Worm (Caenorhabditis elegans) whole organism, L1 larva: ENCODE measurements around the gene vhp-1.
A peak's percentile ranks its signal among the peaks of the same experiment; 100 is the strongest.

Source experiments
- C16A3.4 ChIP-seq: fragments of 150-350 bp; optimal IDR thresholded peaks from 2 replicates; lab custom pipeline; 2014; ENCODE audit warnings: missing biosample characterization, missing genetic modification characterization
- F16B12.6 ChIP-seq: fragments of 150-350 bp; optimal IDR thresholded peaks from 2 replicates; lab custom pipeline; 2014; ENCODE audit warnings: missing biosample characterization, missing genetic modification characterization
- Y116A8C.19 ChIP-seq: sonication (generic microtip); optimal IDR thresholded peaks from 2 replicates; lab custom pipeline; 2016; ENCODE audit warnings: missing compliant biosample characterization, missing genetic modification characterization, borderline replicate concordance
- aly-2 ChIP-seq: fragments of 150-350 bp; optimal IDR thresholded peaks from 2 replicates; lab custom pipeline; 2014; ENCODE audit warnings: missing biosample characterization, missing genetic modification characterization
- ama-1 ChIP-seq: fragments of 150-350 bp; optimal IDR thresholded peaks from 2 replicates; lab custom pipeline; 2014
- ceh-8 ChIP-seq: fragments of 200-800 bp; sonication (Bioruptor generic); optimal IDR thresholded peaks from 2 replicates; lab custom pipeline; 2018; ENCODE audit warnings: mild to moderate bottlenecking, missing genetic modification characterization, moderate library complexity, missing compliant biosample characterization
- ceh-88 ChIP-seq: fragments of 200-800 bp; sonication (Bioruptor generic); IDR thresholded peaks from 2 replicates; pipeline ENCODE4 v1.3.6; 2022; ENCODE audit warnings: missing genetic modification characterization, missing compliant biosample characterization
- ceh-90 ChIP-seq: sonication (generic microtip); optimal IDR thresholded peaks from 2 replicates; lab custom pipeline; 2016; ENCODE audit warnings: missing genetic modification characterization, missing compliant biosample characterization
- dpl-1 ChIP-seq, 3 experiments: fragments of 150-350 bp in 2 of 3; sonication (generic microtip) in 1 of 3; optimal IDR thresholded peaks; 2 replicates each; lab custom pipeline; 2014 to 2017; ENCODE audit warnings: missing biosample characterization in 3 of 3, missing genetic modification characterization in 3 of 3, missing genetic modification reagents in 3 of 3
- dsc-1 ChIP-seq: sonication (generic microtip); optimal IDR thresholded peaks from 2 replicates; lab custom pipeline; 2016; ENCODE audit warnings: mild to moderate bottlenecking, missing genetic modification characterization, missing compliant biosample characterization
- efl-1 ChIP-seq, 4 experiments: fragments of 150-350 bp; optimal IDR thresholded peaks in 3 of 4; peaks in 1 of 4; 1 replicate in 1 of 4; 2 replicates in 3 of 4; lab custom pipeline; 2014; ENCODE audit warnings: missing biosample characterization in 2 of 4, missing genetic modification characterization in 2 of 4, missing genetic modification reagents in 2 of 4
- egl-13 ChIP-seq: sonication (generic microtip); optimal IDR thresholded peaks from 2 replicates; lab custom pipeline; 2016; ENCODE audit warnings: missing genotype, missing genetic modification reagents, missing genetic modification characterization, missing compliant biosample characterization
- elt-2 ChIP-seq: sonication (generic microtip); optimal IDR thresholded peaks from 2 replicates; lab custom pipeline; 2016; ENCODE audit warnings: missing genetic modification characterization, mild to moderate bottlenecking, inconsistent platforms, missing compliant biosample characterization, missing genetic modification reagents
- elt-3 ChIP-seq, 6 experiments: fragments of 150-350 bp in 1 of 6; sonication (generic microtip); optimal IDR thresholded peaks; 2 replicates each; lab custom pipeline; 2017 to 2018; ENCODE audit warnings: missing biosample characterization in 6 of 6, missing genetic modification characterization in 6 of 6, inconsistent platforms in 1 of 6
- ets-5 ChIP-seq: fragments of 200-800 bp; sonication (Bioruptor generic); IDR thresholded peaks from 2 replicates; pipeline ENCODE4 v1.3.6; 2022; ENCODE audit warnings: missing genetic modification characterization, missing compliant biosample characterization
- fkh-10 ChIP-seq: sonication (generic microtip); optimal IDR thresholded peaks from 2 replicates; lab custom pipeline; 2017; ENCODE audit warnings: missing biosample characterization, missing genetic modification reagents, missing genetic modification characterization
- fkh-4 ChIP-seq: sonication (generic microtip); optimal IDR thresholded peaks from 2 replicates; lab custom pipeline; 2016; ENCODE audit warnings: missing compliant biosample characterization, missing genetic modification characterization, borderline replicate concordance
- fkh-8 ChIP-seq: sonication (generic microtip); optimal IDR thresholded peaks from 2 replicates; lab custom pipeline; 2016; ENCODE audit warnings: mild to moderate bottlenecking, missing genetic modification characterization, missing compliant biosample characterization
- hpl-2 ChIP-seq: fragments of 150-350 bp; optimal IDR thresholded peaks from 2 replicates; lab custom pipeline; 2014; ENCODE audit warnings: missing biosample characterization, missing genetic modification reagents, missing genetic modification characterization
- irx-1 ChIP-seq: sonication (generic microtip); optimal IDR thresholded peaks from 2 replicates; lab custom pipeline; 2016; ENCODE audit warnings: missing genetic modification characterization, missing compliant biosample characterization
- jun-1 ChIP-seq: fragments of 150-350 bp; optimal IDR thresholded peaks from 2 replicates; lab custom pipeline; 2014; ENCODE audit warnings: missing biosample characterization, missing genetic modification reagents, missing genetic modification characterization
- lin-13 ChIP-seq: fragments of 150-350 bp; optimal IDR thresholded peaks from 2 replicates; lab custom pipeline; 2014; ENCODE audit warnings: missing biosample characterization, missing genetic modification reagents, missing genetic modification characterization
- lin-15B ChIP-seq: fragments of 150-350 bp; sonication (generic microtip); optimal IDR thresholded peaks from 3 replicates; lab custom pipeline; 2014; ENCODE audit warnings: missing biosample characterization, missing genetic modification characterization
- lin-35 ChIP-seq, 2 experiments: fragments of 150-350 bp; optimal IDR thresholded peaks; 2 replicates each; lab custom pipeline; 2014; ENCODE audit warnings: missing biosample characterization in 2 of 2, missing genetic modification characterization in 2 of 2, missing genetic modification reagents in 2 of 2
- lin-39 ChIP-seq: fragments of 150-350 bp; optimal IDR thresholded peaks from 2 replicates; lab custom pipeline; 2014; ENCODE audit warnings: missing biosample characterization, missing genetic modification reagents, missing genetic modification characterization
- lir-3 ChIP-seq: sonication (generic microtip); optimal IDR thresholded peaks from 2 replicates; lab custom pipeline; 2016; ENCODE audit warnings: mild to moderate bottlenecking, missing genetic modification characterization, moderate library complexity, missing compliant biosample characterization; ENCODE audit not compliant: poor library complexity
- lsy-2 ChIP-seq, 2 experiments: fragments of 150-350 bp; optimal IDR thresholded peaks; 2 replicates each; lab custom pipeline; 2014; ENCODE audit warnings: missing biosample characterization in 2 of 2, missing genetic modification characterization in 2 of 2
- mab-9 ChIP-seq: fragments of 200-800 bp; sonication (Bioruptor generic); IDR thresholded peaks from 2 replicates; pipeline ENCODE4 v1.3.6; 2022; ENCODE audit warnings: missing genetic modification reagents, missing genetic modification characterization, missing compliant biosample characterization
- nhr-11 ChIP-seq: fragments of 150-350 bp; optimal IDR thresholded peaks from 2 replicates; lab custom pipeline; 2014; ENCODE audit warnings: missing biosample characterization, missing genetic modification characterization
- nhr-19 ChIP-seq: fragments of 200-800 bp; sonication (Bioruptor generic); conservative IDR thresholded peaks from 2 replicates; pipeline ENCODE4 v1.3.6; 2022; ENCODE audit warnings: missing genetic modification characterization, missing compliant biosample characterization
- nhr-28 ChIP-seq: fragments of 150-350 bp; optimal IDR thresholded peaks from 2 replicates; lab custom pipeline; 2014; ENCODE audit warnings: missing biosample characterization, missing genetic modification characterization
- nhr-47 ChIP-seq: sonication (generic microtip); optimal IDR thresholded peaks from 2 replicates; lab custom pipeline; 2016; ENCODE audit warnings: mild to moderate bottlenecking, missing genetic modification characterization, moderate library complexity, missing compliant biosample characterization
- nhr-71 ChIP-seq: sonication (generic microtip); optimal IDR thresholded peaks from 2 replicates; lab custom pipeline; 2016; ENCODE audit warnings: mild to moderate bottlenecking, missing genetic modification characterization, moderate library complexity, missing compliant biosample characterization
- nhr-76 ChIP-seq: sonication (generic microtip); optimal IDR thresholded peaks from 2 replicates; lab custom pipeline; 2017; ENCODE audit warnings: missing biosample characterization, missing genetic modification characterization
- nhr-77 ChIP-seq: fragments of 150-350 bp; optimal IDR thresholded peaks from 2 replicates; lab custom pipeline; 2014; ENCODE audit warnings: missing biosample characterization, missing genetic modification characterization
- nhr-84 ChIP-seq: sonication (generic microtip); optimal IDR thresholded peaks from 2 replicates; lab custom pipeline; 2017; ENCODE audit warnings: missing biosample characterization, missing genetic modification characterization
- nhr-85 ChIP-seq: sonication (generic microtip); peaks from one replicate; lab custom pipeline; 2016; ENCODE audit warnings: missing genetic modification characterization, inconsistent platforms, missing compliant biosample characterization
- skn-1 ChIP-seq: fragments of 150-350 bp; optimal IDR thresholded peaks from 2 replicates; lab custom pipeline; 2014; ENCODE audit warnings: missing biosample characterization, missing genetic modification characterization
- snpc-4 ChIP-seq: fragments of 150-350 bp; optimal IDR thresholded peaks from 2 replicates; lab custom pipeline; 2014; ENCODE audit warnings: missing biosample characterization, missing genetic modification characterization
- snu-23 ChIP-seq: sonication (generic microtip); optimal IDR thresholded peaks from 2 replicates; lab custom pipeline; 2016; ENCODE audit warnings: missing genetic modification characterization, missing compliant biosample characterization
- sox-4 ChIP-seq: sonication (generic microtip); optimal IDR thresholded peaks from 2 replicates; lab custom pipeline; 2016; ENCODE audit warnings: missing genetic modification characterization, missing compliant biosample characterization
- sup-37 ChIP-seq: fragments of 200-800 bp; sonication (Bioruptor generic); optimal IDR thresholded peaks from 2 replicates; lab custom pipeline; 2018; ENCODE audit warnings: mild to moderate bottlenecking, missing genetic modification characterization, missing compliant biosample characterization
- tbx-2 ChIP-seq: sonication (generic microtip); optimal IDR thresholded peaks from 2 replicates; lab custom pipeline; 2016; ENCODE audit warnings: missing genetic modification characterization, missing compliant biosample characterization
- tlp-1 ChIP-seq: fragments of 150-350 bp; optimal IDR thresholded peaks from 2 replicates; lab custom pipeline; 2014; ENCODE audit warnings: missing biosample characterization, missing genetic modification characterization
- unc-130 ChIP-seq: fragments of 150-350 bp; optimal IDR thresholded peaks from 2 replicates; lab custom pipeline; 2017; ENCODE audit warnings: missing biosample characterization, missing genetic modification characterization, inconsistent platforms
- unc-30 ChIP-seq: sonication (generic microtip); optimal IDR thresholded peaks from 2 replicates; lab custom pipeline; 2017; ENCODE audit warnings: missing biosample characterization, missing genetic modification characterization
- vab-15 ChIP-seq: sonication (generic microtip); optimal IDR thresholded peaks from 2 replicates; lab custom pipeline; 2017; ENCODE audit warnings: missing genotype, mild to moderate bottlenecking, missing genetic modification characterization, missing compliant biosample characterization
- xbp-1 ChIP-seq: sonication (generic microtip); optimal IDR thresholded peaks from 2 replicates; lab custom pipeline; 2016; ENCODE audit warnings: missing genetic modification characterization, missing compliant biosample characterization
- zag-1 ChIP-seq: fragments of 150-350 bp; optimal IDR thresholded peaks from 2 replicates; lab custom pipeline; 2014; ENCODE audit warnings: missing biosample characterization, missing genetic modification characterization
- zip-4 ChIP-seq: fragments of 200-800 bp; sonication (Bioruptor generic); optimal IDR thresholded peaks from 2 replicates; lab custom pipeline; 2018; ENCODE audit warnings: mild to moderate bottlenecking, missing genetic modification characterization, moderate library complexity, missing compliant biosample characterization
- ztf-11 ChIP-seq, 2 experiments: sonication (generic microtip); optimal IDR thresholded peaks; 2 replicates each; lab custom pipeline; 2016 to 2017; ENCODE audit warnings: missing genetic modification characterization in 2 of 2, missing biosample characterization in 1 of 2, missing compliant biosample characterization in 1 of 2
- ztf-4 ChIP-seq: fragments of 150-350 bp; optimal IDR thresholded peaks from 2 replicates; lab custom pipeline; 2014; ENCODE audit warnings: missing biosample characterization, missing genetic modification characterization

Gene vhp-1

DNA sequence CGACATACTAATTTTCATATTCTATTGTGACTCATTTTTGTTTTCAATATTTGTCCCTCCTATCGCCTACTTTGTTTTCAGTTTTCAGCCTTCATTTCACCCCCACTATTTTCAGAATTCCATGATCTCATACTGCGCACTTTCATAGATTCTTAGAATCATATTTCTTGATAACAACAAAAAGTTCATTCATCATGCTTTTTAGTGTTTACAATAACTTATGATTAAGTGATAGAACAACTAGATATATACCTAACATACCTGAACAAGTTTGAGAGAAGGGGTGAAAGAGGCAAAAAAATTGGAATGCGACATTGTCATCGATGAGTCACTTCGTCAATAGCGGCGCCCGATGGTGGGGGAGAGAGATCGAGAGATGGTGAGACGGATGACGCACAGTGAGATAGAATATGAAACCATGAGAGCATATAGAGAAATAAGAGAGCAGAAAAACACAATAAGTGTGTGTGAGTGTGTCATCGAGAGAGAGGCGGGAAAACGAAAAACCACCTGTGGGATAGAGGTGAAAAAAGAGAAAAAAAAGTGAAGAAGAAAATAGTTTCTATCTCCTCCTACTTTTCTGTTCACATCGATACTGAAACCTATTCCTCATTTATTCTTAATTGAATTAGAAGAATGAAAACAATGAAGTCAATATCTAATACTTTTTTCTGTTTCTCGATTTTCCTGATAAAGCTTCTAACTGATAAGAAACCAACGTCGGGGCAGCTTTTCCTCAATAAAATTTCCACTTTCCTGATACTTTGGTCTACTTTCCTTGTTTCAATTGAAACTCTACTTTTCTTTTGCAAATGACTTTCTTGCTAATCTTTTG lies 13.8 kb downstream of the vhp-1 start (continued):
- TF ChIP-seq aly-2 (tag; lab: Kevin White, UChicago) (no peak), xbp-1 (peak; percentile 56), zag-1 (tag; lab: Kevin White, UChicago) (peak; percentile 9), F16B12.6 (tag; lab: Kevin White, UChicago) (no peak), lin-15B (tag; lab: Kevin White, UChicago) (no peak), jun-1 (tag; lab: Kevin White, UChicago) (peak; percentile 98), nhr-76 (no peak), zip-4 (GFP tag; lab: Kevin White, UChicago) (no peak), nhr-11 (tag; lab: Kevin White, UChicago) (peak; percentile 21), elt-2 (tag; lab: Kevin White, UChicago) (peak; percentile 72), irx-1 (tag; lab: Kevin White, UChicago) (peak; percentile 58), tlp-1 (tag; lab: Kevin White, UChicago) (no peak), elt-3 (tag; optimal IDR thresholded peaks at IDR 0.05; lab: Kevin White, UChicago) (peak in 2 of 6 experiments; percentile 12 to 55), egl-13 (tag; lab: Kevin White, UChicago) (peak; percentile 11), fkh-10 (GFP tag; lab: Kevin White, UChicago) (no peak), nhr-47 (tag; lab: Kevin White, UChicago) (peak; percentile 77), sox-4 (tag; lab: Kevin White, UChicago) (no peak), nhr-71 (tag; lab: Kevin White, UChicago) (peak; percentile 87), dsc-1 (tag; lab: Kevin White, UChicago) (peak; percentile 46), efl-1 (optimal IDR thresholded peaks at IDR 0.05; lab: Kevin White, UChicago) (peak; percentile 64 to 76), efl-1 (GFP tag; optimal IDR thresholded peaks at IDR 0.05 in 1 of 2; lab: Kevin White, UChicago) (peak; percentile 57 to 84), hpl-2 (GFP tag; lab: Kevin White, UChicago) (no peak), vab-15 (tag; lab: Kevin White, UChicago) (no peak), lir-3 (tag; lab: Kevin White, UChicago) (peak; percentile 56), lin-39 (peak; percentile 20), ets-5 (GFP tag; lab: Robert Waterston, UW) (no peak), fkh-4 (tag; lab: Kevin White, UChicago) (no peak), lin-35 (GFP tag; optimal IDR thresholded peaks at IDR 0.05; lab: Kevin White, UChicago) (peak; percentile 71 to 77), snu-23 (GFP tag; lab: Kevin White, UChicago) (peak; percentile 85), Y116A8C.19 (tag; lab: Kevin White, UChicago) (no peak), C16A3.4 (tag; lab: Kevin White, UChicago) (peak; percentile 27), nhr-28 (no peak), ztf-11 (tag; optimal IDR thresholded peaks at IDR 0.05; lab: Kevin White, UChicago) (no peak), sup-37 (no peak), mab-9 (no peak), ztf-4 (tag; lab: Kevin White, UChicago) (peak; percentile 48), nhr-84 (tag; lab: Kevin White, UChicago) (no peak), lin-13 (GFP tag; lab: Kevin White, UChicago) (no peak), nhr-85 (peak; percentile 94), fkh-8 (tag; lab: Kevin White, UChicago) (peak; percentile 81), unc-130 (tag; lab: Kevin White, UChicago) (peak; percentile 52), nhr-77 (tag; lab: Kevin White, UChicago) (peak; percentile 69), snpc-4 (no peak), dpl-1 (GFP tag; optimal IDR thresholded peaks at IDR 0.05; lab: Kevin White, UChicago) (peak; percentile 25 to 58 (median 53)), nhr-19 (peak; percentile 57), tbx-2 (peak; percentile 70), lsy-2 (tag; optimal IDR thresholded peaks at IDR 0.05; lab: Kevin White, UChicago) (peak; percentile 55 to 79), ceh-88 (no peak), ama-1 (lab: Kevin White, UChicago) (peak; percentile 48), skn-1 (tag; lab: Kevin White, UChicago) (peak; percentile 69), ceh-8 (peak; percentile 18), unc-30 (tag; lab: Kevin White, UChicago) (no peak), ceh-90 (tag; lab: Kevin White, UChicago) (peak; percentile 2)
